Fruit fly (Drosophila melanogaster): ENCODE results near the gene CG32440.
A peak's percentile ranks its signal among the peaks of the same experiment; 100 is the strongest.

CG32440 gene

DNA sequence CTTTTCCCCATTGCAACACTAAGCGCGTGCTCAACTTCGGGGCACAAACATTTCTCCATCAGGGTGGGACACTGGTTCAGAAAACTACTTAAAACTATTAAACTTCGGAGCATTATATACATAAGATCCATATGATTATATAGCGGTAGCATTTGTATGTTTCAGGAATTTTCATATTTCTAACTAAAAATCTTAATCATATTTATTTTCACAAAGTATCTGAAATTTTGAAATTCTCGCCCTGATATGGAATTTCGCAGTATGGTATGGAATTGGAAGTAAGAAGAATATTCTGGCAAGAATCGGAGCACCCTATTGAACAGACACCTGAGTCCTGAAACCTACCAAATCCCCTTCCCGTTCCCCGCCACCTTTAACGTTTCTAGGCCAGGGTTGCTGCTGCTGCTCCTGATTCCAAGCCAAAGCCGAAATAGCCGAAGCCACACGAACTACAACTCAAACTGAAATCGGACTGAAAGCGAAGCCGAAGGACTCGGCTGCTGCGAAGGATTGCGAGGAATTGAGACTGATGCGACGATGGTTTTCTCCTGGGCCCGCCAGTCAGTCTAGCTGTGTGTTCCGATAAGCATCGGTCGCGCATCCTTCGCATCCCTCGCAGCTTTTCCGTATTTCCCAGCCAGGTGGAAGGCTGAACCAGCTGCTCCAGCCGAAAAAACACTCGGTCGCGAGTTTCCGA, 38.0 kb upstream of the CG32440 start:
- TF ChIP-seq CG34367 (tag; optimal IDR thresholded peaks at IDR 0.05) (peak; percentile 36), CG12605 (GFP tag; IDR thresholded peaks at IDR 0.05) (no peak), EcR (GFP tag; optimal IDR thresholded peaks at IDR 0.05) (no peak), CG8159 (tag; optimal IDR thresholded peaks at IDR 0.05) (peak; percentile 70), gl (tag; optimal IDR thresholded peaks at IDR 0.05) (no peak), D1 (tag; optimal IDR thresholded peaks at IDR 0.05) (no peak), Pif1A (GFP tag; optimal IDR thresholded peaks at IDR 0.05) (peak; percentile 62), CG4496 (GFP tag; IDR thresholded peaks at IDR 0.05) (no peak), fd96Ca (GFP tag; IDR thresholded peaks at IDR 0.05) (no peak), Ets98B (GFP tag; IDR thresholded peaks at IDR 0.05) (no peak), CG15710 (tag; optimal IDR thresholded peaks at IDR 0.05) (no peak), CG14655 (GFP tag; optimal IDR thresholded peaks at IDR 0.05) (no peak), CG13204 (GFP tag; optimal IDR thresholded peaks at IDR 0.05) (no peak), rn (GFP tag; IDR thresholded peaks at IDR 0.05) (no peak), CG10348 (GFP tag; IDR thresholded peaks at IDR 0.05) (no peak), Pif1B (GFP tag; optimal IDR thresholded peaks at IDR 0.05) (peak; percentile 5), CG8301 (tag; optimal IDR thresholded peaks at IDR 0.05) (no peak), CG17806 (tag; optimal IDR thresholded peaks at IDR 0.05) (no peak), CG9948 (tag; optimal IDR thresholded peaks at IDR 0.05) (no peak)

DNA sequence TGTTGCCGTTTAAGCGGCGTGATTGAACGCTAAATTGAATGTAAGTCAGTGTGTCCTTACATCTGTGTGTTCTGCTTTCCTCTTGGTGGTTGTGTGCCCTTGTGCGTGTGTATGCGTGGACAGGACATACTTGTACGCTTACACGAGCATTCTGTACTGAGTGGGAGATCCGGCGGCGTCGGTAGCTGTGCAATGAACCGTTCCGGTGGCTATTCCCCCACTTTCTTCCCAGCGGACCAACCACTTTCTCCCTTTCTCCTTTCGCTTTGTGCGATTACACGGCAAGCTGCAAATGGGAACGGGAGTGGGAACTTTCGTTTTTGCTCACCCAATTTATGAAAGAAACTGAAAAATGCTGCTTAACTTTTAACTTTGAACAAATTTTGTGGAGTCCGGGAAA, 35.3 kb upstream of the CG32440 start:
- no peak for TF ChIP-seq CG4496 (GFP tag; IDR thresholded peaks at IDR 0.05)
- no peak for TF ChIP-seq CG34367 (tag; optimal IDR thresholded peaks at IDR 0.05)
- TF ChIP-seq EcR (GFP tag; optimal IDR thresholded peaks at IDR 0.05), result no peak
- TF ChIP-seq CG8159 (tag; optimal IDR thresholded peaks at IDR 0.05), result no peak
- TF ChIP-seq Ets98B (GFP tag; IDR thresholded peaks at IDR 0.05), result no peak
- no peak for TF ChIP-seq CG17806 (tag; optimal IDR thresholded peaks at IDR 0.05)
- no peak for TF ChIP-seq CG32121 (GFP tag; IDR thresholded peaks at IDR 0.05)
- no peak for TF ChIP-seq D1 (tag; optimal IDR thresholded peaks at IDR 0.05)
- no peak for TF ChIP-seq gl (tag; optimal IDR thresholded peaks at IDR 0.05)
- no peak for TF ChIP-seq CG8301 (tag; optimal IDR thresholded peaks at IDR 0.05)
- no peak for TF ChIP-seq CG10348 (GFP tag; IDR thresholded peaks at IDR 0.05)
- no peak for TF ChIP-seq CG12605 (GFP tag; IDR thresholded peaks at IDR 0.05)

DNA sequence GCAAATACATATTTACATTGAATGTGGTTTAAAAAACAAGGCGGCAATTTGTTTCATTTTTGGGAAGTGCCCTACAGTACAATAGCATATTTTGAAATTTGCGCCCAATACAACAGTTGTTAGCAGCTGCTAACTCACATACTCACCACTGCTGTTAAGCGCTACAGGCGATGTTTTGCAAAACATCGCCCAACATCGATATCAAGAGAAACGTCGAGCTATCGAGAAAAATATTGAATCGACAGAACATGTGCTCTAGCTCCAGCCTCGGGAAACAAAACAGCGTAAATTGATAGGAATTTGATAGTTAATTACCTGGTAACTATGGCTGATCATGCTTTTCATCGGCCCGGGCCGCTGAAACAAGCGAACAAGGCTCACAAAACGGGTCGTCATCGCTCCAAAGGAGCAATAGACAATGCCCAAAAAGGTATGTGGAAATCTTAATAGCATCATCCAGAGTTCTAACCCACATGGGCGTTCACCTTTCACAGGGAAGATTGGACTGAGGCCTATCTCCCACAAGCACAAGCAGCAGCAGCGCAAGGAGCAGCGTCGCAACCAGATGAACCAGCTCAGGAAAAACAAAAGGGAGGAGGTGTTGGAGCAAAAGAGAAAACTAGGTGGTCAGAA, 24.9 kb upstream of the CG32440 start, which contains the start of gene Tsr1:
Gene Tsr1 (plus strand): TSS at position 217 of the 633 bp plus-strand sequence.
- TF ChIP-seq CG15710 (tag; optimal IDR thresholded peaks at IDR 0.05), result no peak
- no peak for TF ChIP-seq CG13204 (GFP tag; optimal IDR thresholded peaks at IDR 0.05)
- no peak for TF ChIP-seq CG9948 (tag; optimal IDR thresholded peaks at IDR 0.05)

DNA sequence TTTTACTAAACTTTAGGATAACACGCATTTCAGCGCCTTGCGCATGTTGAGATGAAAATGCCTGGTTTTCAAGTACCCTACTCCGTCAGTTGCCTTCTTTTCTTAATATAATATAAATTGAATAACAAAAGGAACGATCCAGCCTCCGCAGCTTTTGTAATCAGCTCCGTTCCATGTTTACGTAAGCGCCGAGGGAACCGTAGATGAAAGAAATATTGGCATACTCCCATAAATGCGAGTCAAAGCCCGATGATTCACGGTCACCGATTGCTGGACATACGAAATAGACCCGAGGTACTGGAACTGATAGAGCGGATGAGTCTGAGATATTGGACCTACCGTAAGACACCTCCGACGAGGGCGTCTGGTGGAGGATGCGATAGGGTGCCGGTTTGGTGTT, 17.4 kb upstream of the CG32440 start:
- TF ChIP-seq CG10348 (GFP tag; IDR thresholded peaks at IDR 0.05) (no peak), CG8159 (tag; optimal IDR thresholded peaks at IDR 0.05) (no peak), CG12605 (GFP tag; IDR thresholded peaks at IDR 0.05) (no peak), fd96Ca (GFP tag; IDR thresholded peaks at IDR 0.05) (no peak), CG4496 (GFP tag; IDR thresholded peaks at IDR 0.05) (no peak), CG32121 (GFP tag; IDR thresholded peaks at IDR 0.05) (no peak), EcR (GFP tag; optimal IDR thresholded peaks at IDR 0.05) (peak; percentile 77), Pif1B (GFP tag; optimal IDR thresholded peaks at IDR 0.05) (no peak)

DNA sequence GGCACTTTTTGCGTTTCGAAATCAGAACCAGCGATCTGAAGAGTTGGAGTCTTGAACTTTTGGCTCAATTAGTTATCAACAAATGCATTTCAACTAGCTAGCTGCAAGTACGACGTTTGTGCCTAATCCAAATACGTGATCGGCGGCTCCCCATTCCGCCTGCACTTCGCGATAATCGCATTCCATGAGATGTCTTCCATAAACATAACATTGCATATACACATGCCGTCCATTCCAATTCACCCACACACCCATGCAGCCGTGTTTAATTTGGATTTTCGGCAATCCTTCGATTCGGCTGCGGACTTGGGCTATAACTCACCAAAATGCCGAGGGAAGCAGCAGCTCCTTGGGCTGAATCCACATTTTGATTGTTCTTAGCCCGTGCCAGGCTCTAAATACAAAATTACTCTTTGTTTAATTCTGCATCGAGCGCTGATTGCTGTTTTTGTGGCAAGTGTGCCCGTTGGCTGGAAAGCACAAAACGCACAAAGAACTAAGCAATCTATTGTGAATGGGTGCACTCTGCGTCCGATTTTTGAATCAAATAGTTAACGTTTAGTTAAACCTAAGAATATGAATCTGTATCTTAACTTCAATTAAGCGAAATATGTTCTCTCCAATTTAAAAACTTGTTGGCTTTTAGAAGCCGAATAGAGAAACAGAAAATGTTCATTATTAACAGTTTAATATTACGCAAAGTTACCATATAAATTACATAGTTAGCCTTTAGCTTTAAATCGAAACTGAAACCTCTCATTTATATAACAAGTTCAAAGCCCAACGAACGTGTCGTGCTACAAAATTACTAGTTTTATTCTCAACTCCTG, 16.5 kb upstream of the CG32440 start, which contains the start of the genes Tbc1d8-9 and CG32436:
Gene Tbc1d8-9 (minus strand): TSS at position 463 of the 830 bp plus-strand sequence.
Gene CG32436 (plus strand): TSS at position 780 of the 830 bp plus-strand sequence.
- TF ChIP-seq CG32121 (GFP tag; IDR thresholded peaks at IDR 0.05), result peak; percentile 70
- no peak for TF ChIP-seq Pif1B (GFP tag; optimal IDR thresholded peaks at IDR 0.05)
- TF ChIP-seq Ets98B (GFP tag; IDR thresholded peaks at IDR 0.05), result peak; percentile 59; the same call in 1 of the 2 replicates
- no peak for TF ChIP-seq Snoo (tag; optimal IDR thresholded peaks at IDR 0.05)
- peak; percentile 66; the same call in 1 of the 3 replicates for TF ChIP-seq fd96Ca (GFP tag; IDR thresholded peaks at IDR 0.05)
- TF ChIP-seq CG4496 (GFP tag; IDR thresholded peaks at IDR 0.05), result peak; percentile 56; the same call in 2 of the 3 replicates
- peak; percentile 8 for TF ChIP-seq EcR (GFP tag; optimal IDR thresholded peaks at IDR 0.05)
- TF ChIP-seq CG12605 (GFP tag; IDR thresholded peaks at IDR 0.05), result peak; percentile 47; the same call in 1 of the 2 replicates
